Fruit fly (Drosophila melanogaster) whole organism, embryonic: ENCODE results near the gene CG31178.
A peak's percentile ranks its signal among the peaks of the same experiment; 100 is the strongest.

Experiments
- Adf1 ChIP-seq: fragments of 200-800 bp; sonication (Bioruptor generic); IDR thresholded peaks from 2 replicates; pipeline ENCODE4 v1.3.6; 2022; ENCODE audit warnings: missing biosample characterization, missing genetic modification characterization
- B-H1 ChIP-seq: fragments of 200-800 bp; sonication (Bioruptor generic); IDR thresholded peaks from 3 replicates; pipeline ENCODE4 v1.3.6; 2022; ENCODE audit warnings: missing biosample characterization, missing genetic modification characterization
- Bgb ChIP-seq: fragments of 200-800 bp; sonication (Bioruptor generic); IDR thresholded peaks from 2 replicates; pipeline ENCODE4 v1.3.6; 2022; ENCODE audit warnings: missing biosample characterization, missing genetic modification characterization; ENCODE audit not compliant: partially characterized antibody
- CG10321 ChIP-seq: fragments of 200-800 bp; sonication (Bioruptor generic); IDR thresholded peaks from 2 replicates; pipeline ENCODE4 v1.3.6; 2022; ENCODE audit warnings: missing biosample characterization, missing genetic modification characterization
- CG10565 ChIP-seq: fragments of 200-800 bp; sonication (Bioruptor generic); optimal IDR thresholded peaks from 3 replicates; lab custom pipeline; 2016; ENCODE audit warnings: missing biosample characterization, mild to moderate bottlenecking, missing genetic modification characterization
- CG10654 ChIP-seq: fragments of 200-800 bp; sonication (Bioruptor generic); optimal IDR thresholded peaks from 2 replicates; lab custom pipeline; 2016; ENCODE audit warnings: missing biosample characterization, missing genetic modification characterization
- CG11723 ChIP-seq: fragments of 200-800 bp; sonication (Bioruptor generic); optimal IDR thresholded peaks from 2 replicates; lab custom pipeline; 2017; ENCODE audit warnings: missing biosample characterization, mild to moderate bottlenecking, missing genetic modification characterization
- CG12155 ChIP-seq: fragments of 200-800 bp; sonication (Bioruptor generic); optimal IDR thresholded peaks from 3 replicates; lab custom pipeline; 2016; ENCODE audit warnings: missing biosample characterization, missing genetic modification characterization
- CG12299 ChIP-seq: fragments of 200-800 bp; sonication (Bioruptor generic); optimal IDR thresholded peaks from 2 replicates; lab custom pipeline; 2018; ENCODE audit warnings: missing biosample characterization, mild to moderate bottlenecking, missing genetic modification characterization
- CG14014 ChIP-seq: fragments of 200-800 bp; sonication (Bioruptor generic); IDR thresholded peaks from 2 replicates; pipeline ENCODE4 v1.3.6; 2022; ENCODE audit warnings: missing biosample characterization, missing genetic modification characterization
- CG17568 ChIP-seq: fragments of 200-800 bp; sonication (Bioruptor generic); optimal IDR thresholded peaks from 2 replicates; lab custom pipeline; 2018; ENCODE audit warnings: missing biosample characterization, mild to moderate bottlenecking, missing genetic modification characterization, moderate library complexity
- CG1832 ChIP-seq: fragments of 200-800 bp; sonication (Bioruptor generic); optimal IDR thresholded peaks from 2 replicates; lab custom pipeline; 2017; ENCODE audit warnings: missing biosample characterization, mild to moderate bottlenecking, missing genetic modification characterization, inconsistent platforms
- CG2678 ChIP-seq: fragments of 200-800 bp; sonication (Bioruptor generic); optimal IDR thresholded peaks from 3 replicates; lab custom pipeline; 2019; ENCODE audit warnings: missing biosample characterization, mild to moderate bottlenecking, missing genetic modification characterization, moderate library complexity
- CG33557 ChIP-seq: fragments of 200-800 bp; sonication (Bioruptor generic); optimal IDR thresholded peaks from 2 replicates; lab custom pipeline; 2019; ENCODE audit warnings: missing biosample characterization, mild to moderate bottlenecking, missing genetic modification characterization, moderate library complexity
- CG3838 ChIP-seq: fragments of 200-800 bp; sonication (Bioruptor generic); optimal IDR thresholded peaks from 3 replicates; lab custom pipeline; 2016; ENCODE audit warnings: missing biosample characterization, missing genetic modification characterization
- CG5245 ChIP-seq: fragments of 200-800 bp; sonication (Bioruptor generic); optimal IDR thresholded peaks from 3 replicates; lab custom pipeline; 2016; ENCODE audit warnings: missing biosample characterization, missing genetic modification characterization
- CG7987 ChIP-seq: fragments of 200-800 bp; sonication (Bioruptor generic); optimal IDR thresholded peaks from 2 replicates; lab custom pipeline; 2018; ENCODE audit warnings: missing biosample characterization, mild to moderate bottlenecking, missing genetic modification characterization, moderate library complexity
- CG8290 ChIP-seq, 3 experiments: fragments of 200-800 bp; sonication (Bioruptor generic); optimal IDR thresholded peaks; 2 replicates each; lab custom pipeline; 2016 to 2019; ENCODE audit warnings: missing biosample characterization in 3 of 3, missing genetic modification characterization in 3 of 3, mild to moderate bottlenecking in 2 of 3, moderate library complexity in 1 of 3
- CG8388 ChIP-seq: fragments of 200-800 bp; sonication (Bioruptor generic); optimal IDR thresholded peaks from 2 replicates; lab custom pipeline; 2019; ENCODE audit warnings: missing biosample characterization, mild to moderate bottlenecking, missing genetic modification characterization, moderate library complexity
- CG8478 ChIP-seq: fragments of >200 bp; optimal IDR thresholded peaks from 2 replicates; lab custom pipeline; 2018
- CG9437 ChIP-seq: fragments of 200-800 bp; sonication (Bioruptor generic); optimal IDR thresholded peaks from 2 replicates; lab custom pipeline; 2018; ENCODE audit warnings: missing biosample characterization, mild to moderate bottlenecking, missing genetic modification characterization
- CG9817 ChIP-seq: fragments of 200-800 bp; sonication (Bioruptor generic); optimal IDR thresholded peaks from 2 replicates; lab custom pipeline; 2018; ENCODE audit warnings: missing biosample characterization, mild to moderate bottlenecking, missing genetic modification characterization, moderate library complexity
- Hmr ChIP-seq: fragments of 200-800 bp; sonication (Bioruptor generic); optimal IDR thresholded peaks from 3 replicates; lab custom pipeline; 2017; ENCODE audit warnings: mild to moderate bottlenecking, missing biosample characterization, missing genetic modification reagents, missing genetic modification characterization
- Hr39 ChIP-seq: fragments of >200 bp; optimal IDR thresholded peaks from 2 replicates; lab custom pipeline; 2017
- Lim3 ChIP-seq: fragments of 200-800 bp; sonication (Bioruptor generic); IDR thresholded peaks from 2 replicates; pipeline ENCODE4 v1.3.6; 2022; ENCODE audit warnings: missing biosample characterization, missing genetic modification characterization
- Lpt ChIP-seq: fragments of >200 bp; optimal IDR thresholded peaks from 2 replicates; lab custom pipeline; 2018; ENCODE audit warnings: missing biosample characterization, missing genetic modification characterization
- MBD-R2 ChIP-seq: fragments of 200-800 bp; sonication (Bioruptor generic); IDR thresholded peaks from 2 replicates; pipeline ENCODE4 v1.3.6; 2022; ENCODE audit warnings: missing biosample characterization, missing genetic modification characterization
- MESR4 ChIP-seq: fragments of 200-800 bp; sonication (Bioruptor generic); optimal IDR thresholded peaks from 2 replicates; lab custom pipeline; 2018; ENCODE audit warnings: missing biosample characterization, mild to moderate bottlenecking, missing genetic modification characterization, moderate library complexity
- Med ChIP-seq: fragments of 200-800 bp; sonication (Bioruptor generic); peaks from one replicate; lab custom pipeline; 2016; ENCODE audit warnings: missing biosample characterization, missing genetic modification characterization, mild to moderate bottlenecking, inconsistent platforms, moderate library complexity
- Neu2 ChIP-seq: fragments of 200-800 bp; sonication (Bioruptor generic); optimal IDR thresholded peaks from 3 replicates; lab custom pipeline; 2016; ENCODE audit warnings: missing biosample characterization, missing genetic modification characterization, borderline replicate concordance
- Nf-YA ChIP-seq: fragments of 200-800 bp; sonication (Bioruptor generic); IDR thresholded peaks from 2 replicates; pipeline ENCODE4 v1.3.6; 2022; ENCODE audit warnings: missing biosample characterization, missing genetic modification characterization
- Rfx ChIP-seq: fragments of 200-800 bp; sonication (Bioruptor generic); IDR thresholded peaks from 2 replicates; pipeline ENCODE4 v1.3.6; 2022; ENCODE audit warnings: missing biosample characterization, missing genetic modification characterization
- Rx ChIP-seq: fragments of 200-800 bp; sonication (Bioruptor generic); IDR thresholded peaks from 2 replicates; pipeline ENCODE4 v1.3.6; 2022; ENCODE audit warnings: missing biosample characterization, missing genetic modification characterization
- Vsx1 ChIP-seq: fragments of 200-800 bp; sonication (Bioruptor generic); optimal IDR thresholded peaks from 2 replicates; lab custom pipeline; 2017; ENCODE audit warnings: missing biosample characterization, mild to moderate bottlenecking, missing genetic modification characterization, missing genetic modification reagents
- Xrp1 ChIP-seq: fragments of 200-800 bp; sonication (Bioruptor generic); IDR thresholded peaks from 2 replicates; pipeline ENCODE4 v1.3.6; 2022; ENCODE audit warnings: missing biosample characterization, missing genetic modification characterization
- cato ChIP-seq: fragments of 200-800 bp; sonication (Bioruptor generic); optimal IDR thresholded peaks from 2 replicates; lab custom pipeline; 2016; ENCODE audit warnings: missing biosample characterization, missing genetic modification characterization, borderline replicate concordance
- cg ChIP-seq: fragments of 200-800 bp; sonication (Bioruptor generic); optimal IDR thresholded peaks from 3 replicates; lab custom pipeline; 2019; ENCODE audit warnings: missing biosample characterization, mild to moderate bottlenecking, missing genetic modification characterization, moderate library complexity
- fd3F ChIP-seq: fragments of 200-800 bp; sonication (Bioruptor generic); optimal IDR thresholded peaks from 2 replicates; lab custom pipeline; 2018; ENCODE audit warnings: missing biosample characterization, mild to moderate bottlenecking, missing genetic modification characterization, moderate library complexity
- gfzf ChIP-seq: fragments of 200-800 bp; sonication (Bioruptor generic); optimal IDR thresholded peaks from 2 replicates; lab custom pipeline; 2016; ENCODE audit warnings: missing biosample characterization, mild to moderate bottlenecking, missing genetic modification characterization, moderate library complexity
- gsb-n ChIP-seq: fragments of 200-800 bp; sonication (Bioruptor generic); optimal IDR thresholded peaks from 3 replicates; lab custom pipeline; 2018; ENCODE audit warnings: missing biosample characterization, mild to moderate bottlenecking, missing genetic modification characterization
- jigr1 ChIP-seq: fragments of 200-800 bp; sonication (Bioruptor generic); IDR thresholded peaks from 3 replicates; pipeline ENCODE4 v1.3.6; 2022; ENCODE audit warnings: missing biosample characterization, missing genetic modification characterization
- kay ChIP-seq: fragments of 200-800 bp; sonication (Bioruptor generic); optimal IDR thresholded peaks from 2 replicates; lab custom pipeline; 2016; ENCODE audit warnings: missing biosample characterization, missing genetic modification characterization
- klu ChIP-seq: fragments of 200-800 bp; sonication (Bioruptor generic); IDR thresholded peaks from 2 replicates; pipeline ENCODE4 v1.3.6; 2022; ENCODE audit warnings: missing biosample characterization, missing genetic modification characterization
- lola ChIP-seq, 3 experiments: fragments of >200 bp in 2 of 3; fragments of 200-800 bp in 1 of 3; sonication (Bioruptor generic) in 1 of 3; optimal IDR thresholded peaks; 2 replicates each; lab custom pipeline; 2017 to 2019; ENCODE audit warnings: missing biosample characterization in 3 of 3, missing genetic modification characterization in 3 of 3, mild to moderate bottlenecking in 1 of 3, moderate library complexity in 1 of 3
- mam ChIP-seq: fragments of 200-800 bp; sonication (Bioruptor generic); optimal IDR thresholded peaks from 3 replicates; lab custom pipeline; 2016; ENCODE audit warnings: missing biosample characterization, missing genetic modification characterization
- p53 ChIP-seq: fragments of 200-800 bp; sonication (Bioruptor generic); optimal IDR thresholded peaks from 2 replicates; lab custom pipeline; 2016; ENCODE audit warnings: missing biosample characterization, missing genetic modification characterization
- schlank ChIP-seq: fragments of 200-800 bp; sonication (Bioruptor generic); optimal IDR thresholded peaks from 2 replicates; lab custom pipeline; 2018; ENCODE audit warnings: missing biosample characterization, mild to moderate bottlenecking, missing genetic modification characterization
- sd ChIP-seq: fragments of 200-800 bp; sonication (Bioruptor generic); optimal IDR thresholded peaks from 3 replicates; lab custom pipeline; 2018; ENCODE audit warnings: missing biosample characterization, mild to moderate bottlenecking, missing genetic modification characterization, moderate library complexity
- tna ChIP-seq: fragments of 200-800 bp; sonication (Bioruptor generic); IDR thresholded peaks from 2 replicates; pipeline ENCODE4 v1.3.6; 2022; ENCODE audit warnings: missing biosample characterization, missing genetic modification characterization; ENCODE audit not compliant: partially characterized antibody
- trh ChIP-seq: fragments of 200-800 bp; sonication (Bioruptor generic); optimal IDR thresholded peaks from 2 replicates; lab custom pipeline; 2016; ENCODE audit warnings: missing biosample characterization, missing genetic modification characterization
- vvl ChIP-seq: fragments of 200-800 bp; sonication (Bioruptor generic); IDR thresholded peaks from 2 replicates; pipeline ENCODE4 v1.3.6; 2022; ENCODE audit warnings: missing biosample characterization, missing genetic modification characterization

Gene CG31178

DNA sequence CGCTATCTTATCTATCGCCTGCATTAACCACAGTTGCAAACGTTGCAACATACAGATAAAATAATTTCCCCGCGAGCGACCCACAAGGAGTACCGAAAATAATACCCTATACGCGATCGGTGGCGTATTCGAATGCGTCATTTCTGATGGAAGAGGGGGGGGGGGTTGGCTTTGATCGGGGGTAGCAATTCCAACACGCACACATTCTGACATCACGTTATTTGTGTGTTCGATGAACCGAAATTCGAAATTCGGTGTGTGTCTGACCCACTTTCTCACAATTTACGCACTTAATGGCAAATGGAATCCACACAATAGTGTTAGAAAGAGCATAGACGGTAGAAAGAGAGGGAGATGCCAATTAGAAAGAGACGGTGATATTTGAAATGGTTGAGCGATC is 36.9 kb upstream of the CG31178 start (continued):
- peak; percentile 15; the same call in 1 of the 2 replicates for TF ChIP-seq Rx (GFP tag; lab: Robert Waterston, UW)
- no peak for TF ChIP-seq CG33557 (GFP tag; lab: Kevin White, UChicago)
- no peak for TF ChIP-seq CG11723 (GFP tag; lab: Kevin White, UChicago)
- no peak for TF ChIP-seq mam (GFP tag; lab: Kevin White, UChicago)
- TF ChIP-seq fd3F (GFP tag; lab: Kevin White, UChicago), result no peak
- TF ChIP-seq CG9817 (tag; lab: Kevin White, UChicago), result no peak
- no peak for TF ChIP-seq MESR4 (GFP tag; lab: Kevin White, UChicago)
- no peak for TF ChIP-seq Hmr (GFP tag; lab: Kevin White, UChicago)
- no peak for TF ChIP-seq CG8290 (GFP tag; optimal IDR thresholded peaks at IDR 0.05; lab: Kevin White, UChicago)
- peak in 1 of 2 experiments; percentile 65 for TF ChIP-seq CG8290 (tag; optimal IDR thresholded peaks at IDR 0.05; lab: Kevin White, UChicago)
- TF ChIP-seq CG17568 (GFP tag; lab: Kevin White, UChicago), result no peak
- no peak for TF ChIP-seq lola (GFP tag; optimal IDR thresholded peaks at IDR 0.05; lab: Kevin White, UChicago)
- TF ChIP-seq Xrp1 (GFP tag; lab: Robert Waterston, UW), result no peak
- TF ChIP-seq Neu2 (GFP tag; lab: Kevin White, UChicago), result no peak
- TF ChIP-seq CG3838 (GFP tag; lab: Kevin White, UChicago), result no peak
- no peak for TF ChIP-seq B-H1
- peak; percentile 47 for TF ChIP-seq cg
- TF ChIP-seq klu (GFP tag; lab: Robert Waterston, UW), result no peak
- no peak for TF ChIP-seq jigr1 (GFP tag; lab: Robert Waterston, UW)
- no peak for TF ChIP-seq Nf-YA (GFP tag; lab: Robert Waterston, UW)
- TF ChIP-seq Rfx (GFP tag; lab: Robert Waterston, UW), result no peak
- TF ChIP-seq kay, result peak; percentile 69
- no peak for TF ChIP-seq Adf1 (GFP tag; lab: Robert Waterston, UW)
- TF ChIP-seq trh (GFP tag; lab: Kevin White, UChicago), result no peak
- TF ChIP-seq CG8388 (GFP tag; lab: Kevin White, UChicago), result no peak
- no peak for TF ChIP-seq CG14014
- TF ChIP-seq Vsx1 (GFP tag; lab: Kevin White, UChicago), result no peak
- TF ChIP-seq CG5245 (GFP tag; lab: Kevin White, UChicago), result no peak
- peak; percentile 45 for TF ChIP-seq Med (GFP tag; lab: Kevin White, UChicago)
- TF ChIP-seq gfzf (GFP tag; lab: Kevin White, UChicago), result no peak
- no peak for TF ChIP-seq CG7987
- peak; percentile 54; the same call in 1 of the 2 replicates for TF ChIP-seq CG10321 (GFP tag; lab: Robert Waterston, UW)
- peak; percentile 94 for TF ChIP-seq sd (tag; lab: Kevin White, UChicago)
- TF ChIP-seq Bgb, result 0 out of 2 replicates have a peak, but pooled peaks have one; percentile 20
- no peak for TF ChIP-seq CG2678 (tag; lab: Kevin White, UChicago)
- peak; percentile 34 for TF ChIP-seq CG1832 (GFP tag; lab: Kevin White, UChicago)
- no peak for TF ChIP-seq Lim3 (GFP tag; lab: Robert Waterston, UW)
- TF ChIP-seq gsb-n (tag; lab: Kevin White, UChicago), result no peak
- no peak for TF ChIP-seq CG12299
- TF ChIP-seq vvl (GFP tag; lab: Robert Waterston, UW), result peak; percentile 39; the same call in 1 of the 2 replicates
- TF ChIP-seq tna (GFP tag; lab: Robert Waterston, UW), result no peak
- TF ChIP-seq CG12155, result no peak
- TF ChIP-seq p53 (GFP tag; lab: Kevin White, UChicago), result no peak
- TF ChIP-seq CG9437, result no peak
- TF ChIP-seq MBD-R2 (GFP tag; lab: Robert Waterston, UW), result no peak
- TF ChIP-seq cato, result no peak
- no peak for TF ChIP-seq CG10654
- TF ChIP-seq Hr39 (lab: Kevin White, UChicago), result no peak
- no peak for TF ChIP-seq CG10565
- TF ChIP-seq CG8478 (lab: Kevin White, UChicago), result no peak
- TF ChIP-seq Lpt (GFP tag; lab: Kevin White, UChicago), result no peak
- TF ChIP-seq schlank (tag; lab: Kevin White, UChicago), result no peak
